Fruit fly (Drosophila melanogaster) whole organism, prepupa: Measurements from ENCODE around the gene CG6908.

Experiments
- CG10631 ChIP-seq: fragments of 200-800 bp; sonication (Bioruptor generic); optimal IDR thresholded peaks from 2 replicates; lab custom pipeline; 2016; ENCODE audit warnings: missing biosample characterization, missing genetic modification characterization
- CG11294 ChIP-seq: fragments of 200-800 bp; sonication (Bioruptor generic); IDR thresholded peaks from 2 replicates; pipeline ENCODE4 v1.3.6; 2022; ENCODE audit warnings: missing biosample characterization, missing genetic modification characterization
- CG11762 ChIP-seq: fragments of 200-800 bp; sonication (Bioruptor generic); optimal IDR thresholded peaks from 3 replicates; lab custom pipeline; 2016; ENCODE audit warnings: missing biosample characterization, missing genetic modification characterization; ENCODE audit not compliant: insufficient read depth
- CG11902 ChIP-seq: fragments of 200-800 bp; sonication (Bioruptor generic); optimal IDR thresholded peaks from 3 replicates; lab custom pipeline; 2016; ENCODE audit warnings: missing biosample characterization, missing genetic modification characterization
- CG1621 ChIP-seq: fragments of 200-800 bp; sonication (Bioruptor generic); optimal IDR thresholded peaks from 3 replicates; lab custom pipeline; 2018; ENCODE audit warnings: missing biosample characterization, mild to moderate bottlenecking, missing genetic modification characterization
- CG3032 ChIP-seq: fragments of 200-800 bp; optimal IDR thresholded peaks from 2 replicates; lab custom pipeline; 2019; ENCODE audit warnings: missing biosample characterization, mild to moderate bottlenecking, missing genetic modification characterization, moderate library complexity
- CG31627 ChIP-seq: fragments of 200-800 bp; sonication (Bioruptor generic); optimal IDR thresholded peaks from 3 replicates; lab custom pipeline; 2016; ENCODE audit warnings: missing biosample characterization, missing genetic modification characterization
- CG32006 ChIP-seq: fragments of 200-800 bp; sonication (Bioruptor generic); optimal IDR thresholded peaks from 3 replicates; lab custom pipeline; 2017; ENCODE audit warnings: missing biosample characterization, mild to moderate bottlenecking, missing genetic modification characterization
- CG34406 ChIP-seq: fragments of 200-800 bp; sonication (Bioruptor generic); optimal IDR thresholded peaks from 3 replicates; lab custom pipeline; 2016; ENCODE audit warnings: missing biosample characterization, missing genetic modification characterization
- CG3919 ChIP-seq: fragments of 200-800 bp; sonication (Bioruptor generic); optimal IDR thresholded peaks from 3 replicates; lab custom pipeline; 2016; ENCODE audit warnings: missing biosample characterization, missing genetic modification characterization
- CG4318 ChIP-seq: fragments of 200-800 bp; sonication (Bioruptor generic); optimal IDR thresholded peaks from 3 replicates; lab custom pipeline; 2017; ENCODE audit warnings: missing biosample characterization, mild to moderate bottlenecking, missing genetic modification characterization
- CG6163 ChIP-seq: fragments of 200-800 bp; sonication (Bioruptor generic); IDR thresholded peaks from 3 replicates; pipeline ENCODE4 v1.3.6; 2022; ENCODE audit warnings: missing biosample characterization, missing genetic modification characterization
- CG6808 ChIP-seq: fragments of 200-800 bp; sonication (Bioruptor generic); optimal IDR thresholded peaks from 3 replicates; lab custom pipeline; 2017; ENCODE audit warnings: missing biosample characterization, missing genetic modification characterization, mild to moderate bottlenecking, moderate library complexity, missing genetic modification reagents
- CG7368 ChIP-seq: fragments of 200-800 bp; sonication (Bioruptor generic); optimal IDR thresholded peaks from 3 replicates; lab custom pipeline; 2016; ENCODE audit warnings: missing biosample characterization, missing genetic modification characterization
- CG8119 ChIP-seq: fragments of 200-800 bp; sonication (Bioruptor generic); IDR thresholded peaks from 3 replicates; pipeline ENCODE4 v1.3.6; 2022; ENCODE audit warnings: missing biosample characterization, missing genetic modification characterization
- CG8319 ChIP-seq: fragments of 200-800 bp; sonication (Bioruptor generic); optimal IDR thresholded peaks from 3 replicates; lab custom pipeline; 2016; ENCODE audit warnings: missing biosample characterization, missing genetic modification characterization
- CG9139 ChIP-seq: fragments of 200-800 bp; sonication (Bioruptor generic); optimal IDR thresholded peaks from 3 replicates; lab custom pipeline; 2017; ENCODE audit warnings: missing biosample characterization, mild to moderate bottlenecking, missing genetic modification characterization
- Eip75B ChIP-seq: fragments of 200-800 bp; sonication (Bioruptor generic); optimal IDR thresholded peaks from 3 replicates; lab custom pipeline; 2016; ENCODE audit warnings: missing biosample characterization, missing genetic modification characterization
- Eip78C ChIP-seq: fragments of 200-800 bp; sonication (Bioruptor generic); peaks from one replicate; lab custom pipeline; 2016; ENCODE audit warnings: missing biosample characterization, missing genetic modification characterization
- Eip93F ChIP-seq: fragments of 200-800 bp; sonication (Bioruptor generic); optimal IDR thresholded peaks from 2 replicates; lab custom pipeline; 2016; ENCODE audit warnings: missing biosample characterization, mild to moderate bottlenecking, missing genetic modification characterization
- Ets21C ChIP-seq: fragments of 200-800 bp; sonication (Bioruptor generic); optimal IDR thresholded peaks from 3 replicates; lab custom pipeline; 2016; ENCODE audit warnings: missing biosample characterization, missing genetic modification characterization
- Ets96B ChIP-seq: fragments of 200-800 bp; optimal IDR thresholded peaks from 2 replicates; lab custom pipeline; 2019; ENCODE audit warnings: missing biosample characterization, mild to moderate bottlenecking, missing genetic modification characterization, moderate library complexity
- Gug ChIP-seq: fragments of 200-800 bp; sonication (Bioruptor generic); IDR thresholded peaks from 2 replicates; pipeline ENCODE4 v1.3.6; 2022; ENCODE audit warnings: missing biosample characterization, missing genetic modification characterization
- Hr38 ChIP-seq: sonication (Bioruptor generic); optimal IDR thresholded peaks from 2 replicates; lab custom pipeline; 2016; ENCODE audit warnings: missing biosample characterization, missing genetic modification characterization
- Hr39 ChIP-seq: fragments of 200-800 bp; sonication (Bioruptor generic); optimal IDR thresholded peaks from 2 replicates; lab custom pipeline; 2016; ENCODE audit warnings: missing biosample characterization, missing genetic modification characterization
- Hr4 ChIP-seq: fragments of 200-800 bp; sonication (Bioruptor generic); optimal IDR thresholded peaks from 3 replicates; lab custom pipeline; 2016; ENCODE audit warnings: missing biosample characterization, missing genetic modification characterization
- Lpt ChIP-seq: fragments of 200-800 bp; sonication (Bioruptor generic); optimal IDR thresholded peaks from 3 replicates; lab custom pipeline; 2016; ENCODE audit warnings: missing biosample characterization, missing genetic modification characterization
- Met ChIP-seq: fragments of 200-800 bp; sonication (Bioruptor generic); optimal IDR thresholded peaks from 3 replicates; lab custom pipeline; 2016; ENCODE audit warnings: missing biosample characterization, missing genetic modification characterization
- OdsH ChIP-seq: fragments of 200-800 bp; sonication (Bioruptor generic); optimal IDR thresholded peaks from 3 replicates; lab custom pipeline; 2016; ENCODE audit warnings: missing biosample characterization, missing genetic modification characterization
- Smox ChIP-seq: fragments of 200-800 bp; sonication (Bioruptor generic); optimal IDR thresholded peaks from 3 replicates; lab custom pipeline; 2016; ENCODE audit warnings: missing biosample characterization, missing genetic modification characterization
- Sox102F ChIP-seq: fragments of 200-800 bp; sonication (Bioruptor generic); optimal IDR thresholded peaks from 2 replicates; lab custom pipeline; 2016; ENCODE audit warnings: missing biosample characterization, mild to moderate bottlenecking, missing genetic modification characterization
- Sox14 ChIP-seq: fragments of 200-800 bp; sonication (Bioruptor generic); optimal IDR thresholded peaks from 3 replicates; lab custom pipeline; 2016; ENCODE audit warnings: missing biosample characterization, missing genetic modification characterization
- Sox15 ChIP-seq: fragments of 200-800 bp; sonication (Bioruptor generic); optimal IDR thresholded peaks from 3 replicates; lab custom pipeline; 2016; ENCODE audit warnings: missing biosample characterization, missing genetic modification characterization
- cyc ChIP-seq: fragments of 200-800 bp; sonication (Bioruptor generic); optimal IDR thresholded peaks from 3 replicates; lab custom pipeline; 2016; ENCODE audit warnings: missing biosample characterization, missing genetic modification characterization
- dsx ChIP-seq: fragments of 200-800 bp; optimal IDR thresholded peaks from 3 replicates; lab custom pipeline; 2019; ENCODE audit warnings: missing biosample characterization, mild to moderate bottlenecking, missing genetic modification characterization, moderate library complexity; ENCODE audit not compliant: poor library complexity, severe bottlenecking
- esn ChIP-seq: fragments of 200-800 bp; sonication (Bioruptor generic); optimal IDR thresholded peaks from 2 replicates; lab custom pipeline; 2016; ENCODE audit warnings: missing biosample characterization, mild to moderate bottlenecking, missing genetic modification characterization, moderate library complexity
- fd59A ChIP-seq: fragments of 200-800 bp; sonication (Bioruptor generic); optimal IDR thresholded peaks from 2 replicates; lab custom pipeline; 2017; ENCODE audit warnings: missing biosample characterization, mild to moderate bottlenecking, missing genetic modification characterization, missing genetic modification reagents
- fd85E ChIP-seq: fragments of 200-800 bp; sonication (Bioruptor generic); optimal IDR thresholded peaks from 3 replicates; lab custom pipeline; 2016; ENCODE audit warnings: missing biosample characterization, missing genetic modification characterization
- fkh ChIP-seq: fragments of 200-800 bp; sonication (Bioruptor generic); optimal IDR thresholded peaks from 3 replicates; lab custom pipeline; 2017; ENCODE audit warnings: missing biosample characterization, mild to moderate bottlenecking, missing genetic modification characterization, moderate library complexity
- lz ChIP-seq: fragments of 200-800 bp; sonication (Bioruptor generic); optimal IDR thresholded peaks from 3 replicates; lab custom pipeline; 2016; ENCODE audit warnings: missing biosample characterization, missing genetic modification characterization
- net ChIP-seq: fragments of 200-800 bp; sonication (Bioruptor generic); optimal IDR thresholded peaks from 3 replicates; lab custom pipeline; 2016; ENCODE audit warnings: missing biosample characterization, missing genetic modification characterization
- pdm3 ChIP-seq: fragments of 200-800 bp; sonication (Bioruptor generic); optimal IDR thresholded peaks from 3 replicates; lab custom pipeline; 2016; ENCODE audit warnings: missing biosample characterization, missing genetic modification characterization
- salr ChIP-seq, 2 experiments: fragments of 200-800 bp; sonication (Bioruptor generic); optimal IDR thresholded peaks; 3 replicates each; lab custom pipeline; 2016 to 2018; ENCODE audit warnings: missing biosample characterization in 2 of 2, missing genetic modification characterization in 2 of 2, mild to moderate bottlenecking in 1 of 2
- spab ChIP-seq: fragments of 200-800 bp; sonication (Bioruptor generic); optimal IDR thresholded peaks from 2 replicates; lab custom pipeline; 2017; ENCODE audit warnings: missing biosample characterization, mild to moderate bottlenecking, missing genetic modification characterization, missing genetic modification reagents
- ss ChIP-seq, 2 experiments: fragments of 200-800 bp; sonication (Bioruptor generic); optimal IDR thresholded peaks; 2 replicates in 1 of 2; 3 replicates in 1 of 2; lab custom pipeline; 2017 to 2018; ENCODE audit warnings: mild to moderate bottlenecking in 2 of 2, missing biosample characterization in 2 of 2, missing genetic modification characterization in 2 of 2, moderate library complexity in 1 of 2
- topi ChIP-seq: fragments of 200-800 bp; sonication (Bioruptor generic); optimal IDR thresholded peaks from 3 replicates; lab custom pipeline; 2016; ENCODE audit warnings: missing biosample characterization, missing genetic modification characterization

Gene CG6908

DNA sequence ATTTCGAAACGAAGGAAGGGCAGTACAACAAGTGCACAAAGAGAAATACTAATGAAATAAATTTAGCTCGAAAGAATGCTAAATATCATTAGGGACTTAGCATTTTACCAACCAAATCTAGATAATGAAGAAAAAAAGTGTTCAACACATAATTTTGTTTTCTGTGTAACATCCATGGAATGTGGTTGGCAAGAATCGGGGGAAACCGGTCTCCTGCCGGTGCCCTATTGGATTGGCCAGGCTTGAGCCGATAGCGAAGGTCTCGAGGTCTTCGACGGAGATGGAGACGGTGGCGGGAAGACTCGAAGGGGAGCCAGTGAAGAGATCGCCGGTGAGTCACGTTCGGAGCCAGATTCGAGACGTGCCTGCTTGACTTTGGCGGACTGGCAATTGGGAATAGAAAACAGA is 32.1 kb downstream of the CG6908 start (continued):
- TF ChIP-seq CG6808 (peak; percentile 84), Lpt (GFP tag; lab: Kevin White, UChicago) (peak; percentile 77), Gug (peak; percentile 57), Met (peak; percentile 91), Ets21C (GFP tag; lab: Kevin White, UChicago) (peak; percentile 77), Eip75B (GFP tag; lab: Kevin White, UChicago) (peak; percentile 91), Ets96B (tag; lab: Kevin White, UChicago) (peak; percentile 86), Hr38 (GFP tag; lab: Kevin White, UChicago) (no peak), Hr4 (GFP tag; lab: Kevin White, UChicago) (peak; percentile 60), CG34406 (peak; percentile 83), Sox102F (GFP tag; lab: Kevin White, UChicago) (peak; percentile 89), fd85E (GFP tag; lab: Kevin White, UChicago) (no peak), OdsH (GFP tag; lab: Kevin White, UChicago) (peak; percentile 87), CG11902 (GFP tag; lab: Kevin White, UChicago) (peak; percentile 64), CG6163 (GFP tag; lab: Robert Waterston, UW) (peak; percentile 89), CG3032 (tag; lab: Kevin White, UChicago) (peak; percentile 84), spab (GFP tag; lab: Kevin White, UChicago) (peak; percentile 81), fkh (no peak)

DNA sequence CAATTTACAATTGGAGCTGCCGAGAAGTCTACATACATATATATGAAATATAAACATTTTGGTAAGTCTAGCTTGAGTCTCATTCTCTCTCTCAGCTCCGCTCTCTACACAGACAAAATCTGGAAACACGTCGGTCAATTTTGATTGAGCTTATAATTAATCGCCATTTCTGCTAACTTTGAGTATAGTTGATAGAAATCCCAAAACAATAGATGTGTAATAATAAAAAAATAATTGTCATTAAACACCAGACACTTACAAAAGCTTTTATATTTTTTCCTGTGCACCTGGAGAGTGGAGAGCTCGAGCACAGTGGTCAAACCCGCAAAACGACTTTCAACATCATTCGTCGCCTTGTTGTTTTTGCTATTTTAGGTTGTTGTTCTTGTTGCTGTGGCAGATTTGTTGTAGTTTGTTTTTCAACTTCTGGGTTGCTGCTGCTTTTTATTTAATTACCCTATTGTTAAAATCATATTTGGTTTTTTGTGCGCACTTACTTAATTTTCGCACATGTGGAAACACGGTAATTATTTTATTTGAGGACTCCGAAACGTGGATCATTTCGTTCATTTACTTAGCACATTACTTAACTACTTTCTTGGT is 33.1 kb downstream of the CG6908 start:
- TF ChIP-seq salr (GFP tag; optimal IDR thresholded peaks at IDR 0.05; lab: Kevin White, UChicago): peak; percentile 98
- peak; percentile 98 for TF ChIP-seq CG11294 (GFP tag; lab: Robert Waterston, UW)
- peak; percentile 99 for TF ChIP-seq Met
- TF ChIP-seq net (GFP tag; lab: Kevin White, UChicago): peak; percentile 99
- TF ChIP-seq fd59A (GFP tag; lab: Kevin White, UChicago): peak; percentile 99
- TF ChIP-seq esn: peak; percentile 99
- TF ChIP-seq lz: peak; percentile 99
- TF ChIP-seq ss (GFP tag; optimal IDR thresholded peaks at IDR 0.05; lab: Kevin White, UChicago): peak; percentile 98 to 99
- peak; percentile 98 for TF ChIP-seq CG4318 (GFP tag; lab: Kevin White, UChicago)
- peak; percentile 98 for TF ChIP-seq cyc (GFP tag; lab: Kevin White, UChicago)
- peak; percentile 99 for TF ChIP-seq Eip75B (GFP tag; lab: Kevin White, UChicago)
- TF ChIP-seq CG11902 (GFP tag; lab: Kevin White, UChicago): peak; percentile 98
- peak; percentile 99 for TF ChIP-seq Sox102F (GFP tag; lab: Kevin White, UChicago)
- peak; percentile 99 for TF ChIP-seq Hr4 (GFP tag; lab: Kevin White, UChicago)
- TF ChIP-seq CG3919 (GFP tag; lab: Kevin White, UChicago): peak; percentile 99
- TF ChIP-seq Gug: peak; percentile 98
- TF ChIP-seq Sox15: peak; percentile 98
- peak; percentile 17 for TF ChIP-seq fkh
- TF ChIP-seq CG7368 (GFP tag; lab: Kevin White, UChicago): peak; percentile 99
- TF ChIP-seq CG32006: peak; percentile 99
- peak; percentile 99 for TF ChIP-seq OdsH (GFP tag; lab: Kevin White, UChicago)
- peak; percentile 99 for TF ChIP-seq pdm3 (GFP tag; lab: Kevin White, UChicago)
- TF ChIP-seq CG31627 (GFP tag; lab: Kevin White, UChicago): peak; percentile 98
- peak; percentile 99 for TF ChIP-seq CG10631 (GFP tag; lab: Kevin White, UChicago)
- peak; percentile 99 for TF ChIP-seq spab (GFP tag; lab: Kevin White, UChicago)
- peak; percentile 98 for TF ChIP-seq dsx (GFP tag; lab: Kevin White, UChicago)
- peak; percentile 98 for TF ChIP-seq Hr39
- peak; percentile 99 for TF ChIP-seq CG6163 (GFP tag; lab: Robert Waterston, UW)
- TF ChIP-seq CG9139 (GFP tag; lab: Kevin White, UChicago): peak; percentile 97
- peak; percentile 99 for TF ChIP-seq CG3032 (tag; lab: Kevin White, UChicago)
- peak; percentile 99 for TF ChIP-seq CG8119 (GFP tag; lab: Robert Waterston, UW)
- TF ChIP-seq CG1621 (tag; lab: Kevin White, UChicago): peak; percentile 98
- TF ChIP-seq CG8319 (GFP tag; lab: Kevin White, UChicago): peak; percentile 98
- peak; percentile 100 for TF ChIP-seq Eip78C (GFP tag; lab: Kevin White, UChicago)
- TF ChIP-seq Ets21C (GFP tag; lab: Kevin White, UChicago): peak; percentile 97
- TF ChIP-seq Sox14 (GFP tag; lab: Kevin White, UChicago): peak; percentile 99
- TF ChIP-seq CG11762 (GFP tag; lab: Kevin White, UChicago): peak; percentile 98
- TF ChIP-seq Smox (GFP tag; lab: Kevin White, UChicago): peak; percentile 98
- peak; percentile 98 for TF ChIP-seq CG6808
- peak; percentile 99 for TF ChIP-seq Ets96B (tag; lab: Kevin White, UChicago)
- peak; percentile 96 for TF ChIP-seq Eip93F (GFP tag; lab: Kevin White, UChicago)
- peak; percentile 99 for TF ChIP-seq topi (GFP tag; lab: Kevin White, UChicago)
